Fruit fly (Drosophila melanogaster) whole organism, embryonic: ENCODE data around the gene Lamtor1.

Experiments used
- BEAF-32 ChIP-seq: fragments of 200-800 bp; sonication (Bioruptor generic); optimal IDR thresholded peaks from 3 replicates; lab custom pipeline; 2017; ENCODE audit warnings: missing biosample characterization, missing genetic modification characterization, mild to moderate bottlenecking, moderate library complexity, missing genetic modification reagents
- Bgb ChIP-seq: fragments of 200-800 bp; sonication (Bioruptor generic); IDR thresholded peaks from 2 replicates; pipeline ENCODE4 v1.3.6; 2022; ENCODE audit warnings: missing biosample characterization, missing genetic modification characterization; ENCODE audit not compliant: partially characterized antibody
- CG10366 ChIP-seq: fragments of 200-800 bp; sonication (Bioruptor generic); IDR thresholded peaks from 2 replicates; pipeline ENCODE4 v1.3.6; 2022; ENCODE audit warnings: missing biosample characterization, missing genetic modification characterization
- CG13287 ChIP-seq: fragments of 200-800 bp; sonication (Bioruptor generic); IDR thresholded peaks from 2 replicates; pipeline ENCODE4 v1.3.6; 2022; ENCODE audit warnings: missing biosample characterization, missing genetic modification characterization; ENCODE audit not compliant: partially characterized antibody
- CG14014 ChIP-seq: fragments of 200-800 bp; sonication (Bioruptor generic); IDR thresholded peaks from 2 replicates; pipeline ENCODE4 v1.3.6; 2022; ENCODE audit warnings: missing biosample characterization, missing genetic modification characterization
- CG14710 ChIP-seq: fragments of 200-800 bp; sonication (Bioruptor generic); optimal IDR thresholded peaks from 3 replicates; lab custom pipeline; 2019; ENCODE audit warnings: missing biosample characterization, mild to moderate bottlenecking, missing genetic modification characterization, moderate library complexity
- CG15011 ChIP-seq: fragments of 200-800 bp; sonication (Bioruptor generic); optimal IDR thresholded peaks from 3 replicates; lab custom pipeline; 2018; ENCODE audit warnings: missing biosample characterization, mild to moderate bottlenecking, missing genetic modification characterization
- CG15514 ChIP-seq: fragments of 200-800 bp; sonication (Bioruptor generic); optimal IDR thresholded peaks from 3 replicates; lab custom pipeline; 2017; ENCODE audit warnings: missing biosample characterization, missing genetic modification characterization, mild to moderate bottlenecking, moderate library complexity, missing genetic modification reagents
- CG1602 ChIP-seq: fragments of 200-800 bp; sonication (Bioruptor generic); optimal IDR thresholded peaks from 3 replicates; lab custom pipeline; 2016; ENCODE audit warnings: missing biosample characterization, missing genetic modification characterization
- CG16779 ChIP-seq: fragments of 200-800 bp; sonication (Bioruptor generic); IDR thresholded peaks from 2 replicates; pipeline ENCODE4 v1.3.6; 2022; ENCODE audit warnings: missing biosample characterization, missing genetic modification characterization
- CG18599 ChIP-seq: fragments of 200-800 bp; sonication (Bioruptor generic); optimal IDR thresholded peaks from 3 replicates; lab custom pipeline; 2017; ENCODE audit warnings: missing biosample characterization, missing genetic modification characterization, mild to moderate bottlenecking, moderate library complexity, missing genetic modification reagents
- CG18619 ChIP-seq: fragments of 200-800 bp; sonication (Bioruptor generic); optimal IDR thresholded peaks from 3 replicates; lab custom pipeline; 2017; ENCODE audit warnings: missing biosample characterization, mild to moderate bottlenecking, missing genetic modification characterization
- CG2116 ChIP-seq: fragments of 200-800 bp; sonication (Bioruptor generic); optimal IDR thresholded peaks from 3 replicates; lab custom pipeline; 2018; ENCODE audit warnings: missing biosample characterization, mild to moderate bottlenecking, missing genetic modification characterization
- CG2199 ChIP-seq: fragments of 200-800 bp; sonication (Bioruptor generic); IDR thresholded peaks from 3 replicates; pipeline ENCODE4 v1.3.6; 2022; ENCODE audit warnings: missing biosample characterization, missing genetic modification characterization
- CG3065 ChIP-seq: fragments of 200-800 bp; sonication (Bioruptor generic); optimal IDR thresholded peaks from 2 replicates; lab custom pipeline; 2016; ENCODE audit warnings: missing biosample characterization, missing genetic modification characterization
- CG3163 ChIP-seq: fragments of 200-800 bp; sonication (Bioruptor generic); optimal IDR thresholded peaks from 3 replicates; lab custom pipeline; 2016; ENCODE audit warnings: missing biosample characterization, missing genetic modification characterization
- CG32767 ChIP-seq: fragments of 200-800 bp; sonication (Bioruptor generic); IDR thresholded peaks from 2 replicates; pipeline ENCODE4 v1.3.6; 2022; ENCODE audit warnings: missing biosample characterization, missing genetic modification characterization
- CG34376 ChIP-seq: fragments of 200-800 bp; sonication (Bioruptor generic); optimal IDR thresholded peaks from 2 replicates; lab custom pipeline; 2018; ENCODE audit warnings: missing biosample characterization, mild to moderate bottlenecking, missing genetic modification characterization
- CG5180 ChIP-seq: fragments of 200-800 bp; sonication (Bioruptor generic); optimal IDR thresholded peaks from 3 replicates; lab custom pipeline; 2017; ENCODE audit warnings: missing biosample characterization, missing genetic modification characterization, mild to moderate bottlenecking, moderate library complexity, missing genetic modification reagents
- CG6272 ChIP-seq: fragments of 200-800 bp; sonication (Bioruptor generic); IDR thresholded peaks from 2 replicates; pipeline ENCODE4 v1.3.6; 2022; ENCODE audit warnings: missing biosample characterization, missing genetic modification characterization
- CG7357 ChIP-seq: fragments of 200-800 bp; sonication (Bioruptor generic); IDR thresholded peaks from 3 replicates; pipeline ENCODE4 v1.3.6; 2022; ENCODE audit warnings: missing biosample characterization, missing genetic modification characterization
- CG9215 ChIP-seq: fragments of 200-800 bp; sonication (Bioruptor generic); IDR thresholded peaks from 2 replicates; pipeline ENCODE4 v1.3.6; 2022; ENCODE audit warnings: missing biosample characterization, missing genetic modification characterization
- Dip3 ChIP-seq: fragments of 200-800 bp; sonication (Bioruptor generic); optimal IDR thresholded peaks from 3 replicates; lab custom pipeline; 2016; ENCODE audit warnings: missing biosample characterization, missing genetic modification characterization
- Doc3 ChIP-seq: fragments of 200-800 bp; sonication (Bioruptor generic); IDR thresholded peaks from 3 replicates; pipeline ENCODE4 v1.3.6; 2022; ENCODE audit warnings: missing biosample characterization, missing genetic modification characterization; ENCODE audit not compliant: partially characterized antibody
- Dp ChIP-seq: fragments of 200-800 bp; sonication (Bioruptor generic); optimal IDR thresholded peaks from 2 replicates; lab custom pipeline; 2018; ENCODE audit warnings: missing biosample characterization, mild to moderate bottlenecking, missing genetic modification characterization, moderate library complexity
- GATAe ChIP-seq: fragments of 200-800 bp; sonication (Bioruptor generic); conservative IDR thresholded peaks from 2 replicates; pipeline ENCODE4 v1.3.6; 2022; ENCODE audit warnings: missing biosample characterization, missing genetic modification characterization
- HLH4C ChIP-seq: fragments of 200-800 bp; sonication (Bioruptor generic); IDR thresholded peaks from 3 replicates; pipeline ENCODE4 v1.3.6; 2022; ENCODE audit warnings: missing biosample characterization, missing genetic modification characterization; ENCODE audit not compliant: partially characterized antibody
- Hand ChIP-seq: fragments of 200-800 bp; sonication (Bioruptor generic); optimal IDR thresholded peaks from 2 replicates; lab custom pipeline; 2017; ENCODE audit warnings: mild to moderate bottlenecking, missing biosample characterization, missing genetic modification reagents, missing genetic modification characterization
- Hey ChIP-seq: fragments of 200-800 bp; sonication (Bioruptor generic); optimal IDR thresholded peaks from 3 replicates; lab custom pipeline; 2018; ENCODE audit warnings: missing biosample characterization, mild to moderate bottlenecking, missing genetic modification characterization
- MESR4 ChIP-seq: fragments of 200-800 bp; sonication (Bioruptor generic); optimal IDR thresholded peaks from 2 replicates; lab custom pipeline; 2018; ENCODE audit warnings: missing biosample characterization, mild to moderate bottlenecking, missing genetic modification characterization, moderate library complexity
- NFAT ChIP-seq: fragments of 200-800 bp; sonication (Bioruptor generic); IDR thresholded peaks from 2 replicates; pipeline ENCODE4 v1.3.6; 2022; ENCODE audit warnings: missing biosample characterization, missing genetic modification characterization
- Nf-YC ChIP-seq: fragments of 200-800 bp; optimal IDR thresholded peaks from 3 replicates; lab custom pipeline; 2019; ENCODE audit warnings: missing biosample characterization, mild to moderate bottlenecking, missing genetic modification characterization, moderate library complexity
- Oaz ChIP-seq: fragments of 200-800 bp; sonication (Bioruptor generic); IDR thresholded peaks from 2 replicates; pipeline ENCODE4 v1.3.6; 2022; ENCODE audit warnings: missing biosample characterization, missing genetic modification characterization
- Opbp ChIP-seq: fragments of 200-800 bp; sonication (Bioruptor generic); IDR thresholded peaks from 3 replicates; pipeline ENCODE4 v1.3.6; 2022; ENCODE audit warnings: missing biosample characterization, missing genetic modification characterization; ENCODE audit not compliant: partially characterized antibody
- Sox100B ChIP-seq: fragments of 200-800 bp; sonication (Bioruptor generic); optimal IDR thresholded peaks from 3 replicates; lab custom pipeline; 2018; ENCODE audit warnings: missing biosample characterization, mild to moderate bottlenecking, missing genetic modification characterization
- Sox102F ChIP-seq: fragments of 200-800 bp; sonication (Bioruptor generic); optimal IDR thresholded peaks from 2 replicates; lab custom pipeline; 2018; ENCODE audit warnings: missing biosample characterization, mild to moderate bottlenecking, missing genetic modification characterization, moderate library complexity
- Sry-δ ChIP-seq: fragments of 200-800 bp; sonication (Bioruptor generic); optimal IDR thresholded peaks from 2 replicates; lab custom pipeline; 2016; ENCODE audit warnings: missing biosample characterization, missing genetic modification characterization
- TFAM ChIP-seq: fragments of 200-800 bp; sonication (Bioruptor generic); optimal IDR thresholded peaks from 2 replicates; lab custom pipeline; 2017; ENCODE audit warnings: missing biosample characterization, missing genetic modification characterization, inconsistent platforms
- Vsx1 ChIP-seq: fragments of 200-800 bp; sonication (Bioruptor generic); optimal IDR thresholded peaks from 2 replicates; lab custom pipeline; 2017; ENCODE audit warnings: missing biosample characterization, mild to moderate bottlenecking, missing genetic modification characterization, missing genetic modification reagents
- YL-1 ChIP-seq: fragments of 200-800 bp; sonication (Bioruptor generic); optimal IDR thresholded peaks from 3 replicates; lab custom pipeline; 2017; ENCODE audit warnings: missing biosample characterization, mild to moderate bottlenecking, missing genetic modification characterization
- bcd ChIP-seq: fragments of 200-800 bp; sonication (Bioruptor generic); optimal IDR thresholded peaks from 2 replicates; lab custom pipeline; 2017; ENCODE audit warnings: missing biosample characterization, mild to moderate bottlenecking, missing genetic modification characterization
- dati ChIP-seq: fragments of 200-800 bp; sonication (Bioruptor generic); IDR thresholded peaks from 2 replicates; pipeline ENCODE4 v1.3.6; 2022; ENCODE audit warnings: missing biosample characterization, missing genetic modification characterization
- ems ChIP-seq: fragments of 200-800 bp; sonication (Bioruptor generic); optimal IDR thresholded peaks from 3 replicates; lab custom pipeline; 2016; ENCODE audit warnings: missing biosample characterization, missing genetic modification characterization
- exex ChIP-seq: fragments of 200-800 bp; sonication (Bioruptor generic); optimal IDR thresholded peaks from 4 replicates; lab custom pipeline; 2018; ENCODE audit warnings: missing biosample characterization, mild to moderate bottlenecking, missing genetic modification characterization, moderate library complexity
- gfzf ChIP-seq: fragments of 200-800 bp; sonication (Bioruptor generic); optimal IDR thresholded peaks from 2 replicates; lab custom pipeline; 2016; ENCODE audit warnings: missing biosample characterization, mild to moderate bottlenecking, missing genetic modification characterization, moderate library complexity
- ro ChIP-seq: fragments of 200-800 bp; sonication (Bioruptor generic); IDR thresholded peaks from 2 replicates; pipeline ENCODE4 v1.3.6; 2022; ENCODE audit warnings: missing biosample characterization, missing genetic modification characterization
- schlank ChIP-seq: fragments of 200-800 bp; sonication (Bioruptor generic); optimal IDR thresholded peaks from 2 replicates; lab custom pipeline; 2018; ENCODE audit warnings: missing biosample characterization, mild to moderate bottlenecking, missing genetic modification characterization
- trem ChIP-seq: fragments of 200-800 bp; optimal IDR thresholded peaks from 3 replicates; lab custom pipeline; 2019; ENCODE audit warnings: missing biosample characterization, mild to moderate bottlenecking, missing genetic modification characterization, moderate library complexity
- wor ChIP-seq: fragments of 200-800 bp; sonication (Bioruptor generic); IDR thresholded peaks from 2 replicates; pipeline ENCODE4 v1.3.6; 2022; ENCODE audit warnings: missing biosample characterization, missing genetic modification characterization

The Lamtor1 gene

dm6 chr3L:19985768-19986167, 43.1 kb downstream of the Lamtor1 start, which contains the start of the genes hale and schuy:
TSS of gene hale (minus strand) at chr3L:19985868.
TSS of gene schuy (plus strand) at chr3L:19986093.
- TF ChIP-seq TFAM (GFP tag; lab: Kevin White, UChicago) (no peak), Sry-δ (no peak), CG34376 (GFP tag; lab: Kevin White, UChicago) (no peak), HLH4C (GFP tag; lab: Robert Waterston, UW) (no peak), NFAT (GFP tag; lab: Robert Waterston, UW) (no peak), CG3163 (GFP tag; lab: Kevin White, UChicago) (no peak), CG2199 (GFP tag; lab: Robert Waterston, UW) (no peak), Hand (GFP tag; lab: Kevin White, UChicago) (no peak), Sox100B (GFP tag; lab: Kevin White, UChicago) (no peak), Dip3 (no peak), CG7357 (GFP tag; lab: Robert Waterston, UW) (no peak), CG18619 (no peak)

dm6 chr3L:19981385-19981784, 47.4 kb downstream of the Lamtor1 start, which contains the start of gene CG17732:
TSS of gene CG17732 (plus strand) at chr3L:19981685.
- no peak for TF ChIP-seq CG10366 (GFP tag; lab: Robert Waterston, UW)
- TF ChIP-seq CG6272 (GFP tag; lab: Robert Waterston, UW) = no peak
- TF ChIP-seq GATAe (GFP tag; lab: Robert Waterston, UW) = no peak
- no peak for TF ChIP-seq CG1602 (GFP tag; lab: Kevin White, UChicago)
- no peak for TF ChIP-seq dati (GFP tag; lab: Robert Waterston, UW)
- no peak for TF ChIP-seq CG14710 (tag; lab: Kevin White, UChicago)
- no peak for TF ChIP-seq exex (tag; lab: Kevin White, UChicago)
- TF ChIP-seq Nf-YC (tag; lab: Kevin White, UChicago) = no peak
- TF ChIP-seq Hey (tag; lab: Kevin White, UChicago) = no peak
- no peak for TF ChIP-seq CG15011
- no peak for TF ChIP-seq Oaz
- no peak for TF ChIP-seq wor
- no peak for TF ChIP-seq schlank (tag; lab: Kevin White, UChicago)
- no peak for TF ChIP-seq CG14014 (GFP tag; lab: Robert Waterston, UW)
- TF ChIP-seq CG32767 (GFP tag; lab: Robert Waterston, UW) = no peak
- no peak for TF ChIP-seq ems
- no peak for TF ChIP-seq CG5180 (GFP tag; lab: Kevin White, UChicago)
- no peak for TF ChIP-seq Bgb (GFP tag; lab: Robert Waterston, UW)
- TF ChIP-seq Sox102F (GFP tag; lab: Kevin White, UChicago) = no peak

- TF ChIP-seq CG18599 (GFP tag; lab: Kevin White, UChicago) (no peak), YL-1 (GFP tag; lab: Kevin White, UChicago) (peak; percentile 6), gfzf (peak; percentile 79), CG15514 (GFP tag; lab: Kevin White, UChicago) (peak; percentile 99), MESR4 (GFP tag; lab: Kevin White, UChicago) (peak; percentile 70), BEAF-32 (GFP tag; lab: Kevin White, UChicago) (peak; percentile 35), CG13287 (GFP tag; lab: Robert Waterston, UW) (peak; percentile 47; the same call in 1 of the 2 replicates), CG2116 (peak; percentile 27), trem (peak; percentile 42), Dp (peak; percentile 92), Opbp (GFP tag; lab: Robert Waterston, UW) (0 out of 3 replicates have a peak, but pooled peaks have one; percentile 39), Vsx1 (GFP tag; lab: Kevin White, UChicago) (no peak), ro (GFP tag; lab: Robert Waterston, UW) (no peak), CG9215 (GFP tag; lab: Robert Waterston, UW) (no peak), CG16779 (no peak), Doc3 (GFP tag; lab: Robert Waterston, UW) (peak; percentile 31; the same call in 1 of the 3 replicates), bcd (no peak), CG3065 (GFP tag; lab: Kevin White, UChicago) (no peak)
Observed at dm6 chr3L:19979592-19979991, 49.2 kb downstream of the Lamtor1 start, which contains the start of gene CG14182. TSS of gene CG14182 (minus strand) at chr3L:19979812.
